Fruit fly (Drosophila melanogaster): Measurements from ENCODE around the gene CG1387.

Gene CG1387

dm6 chrX:8420772-8421448 is 35.3 kb downstream of the CG1387 start (continued):
- TF ChIP-seq ewg (GFP tag; optimal IDR thresholded peaks at IDR 0.05) (peak; percentile 73), Stat92E (GFP tag; optimal IDR thresholded peaks at IDR 0.05) (peak in 1 of 3 experiments; percentile 84), her (GFP tag; optimal IDR thresholded peaks at IDR 0.05) (peak; percentile 46), dm (GFP tag; optimal IDR thresholded peaks at IDR 0.05) (peak; percentile 15), sim (GFP tag; IDR thresholded peaks at IDR 0.05) (0 out of 2 replicates have a peak, but pooled peaks have one; percentile 39), wek (GFP tag; optimal IDR thresholded peaks at IDR 0.05) (peak; percentile 31), CG9797 (GFP tag; optimal IDR thresholded peaks at IDR 0.05) (no peak), CG10979 (tag; optimal IDR thresholded peaks at IDR 0.05) (no peak), Atf6 (GFP tag; IDR thresholded peaks at IDR 0.05) (peak; percentile 50; the same call in 1 of the 2 replicates), grn (GFP tag; optimal IDR thresholded peaks at IDR 0.05) (no peak), pfk (GFP tag; optimal IDR thresholded peaks at IDR 0.05) (peak; percentile 1), ci (GFP tag; IDR thresholded peaks at IDR 0.05) (peak; percentile 41; the same call in 1 of the 3 replicates), CG10147 (GFP tag; optimal IDR thresholded peaks at IDR 0.05) (no peak), stwl (tag; optimal IDR thresholded peaks at IDR 0.05) (peak; percentile 60), Med (GFP tag) (peak; percentile 49), bsh (GFP tag; optimal IDR thresholded peaks at IDR 0.05) (peak in 1 of 2 experiments; percentile 74), pb (GFP tag; optimal IDR thresholded peaks at IDR 0.05) (no peak), CG3163 (GFP tag; optimal IDR thresholded peaks at IDR 0.05) (peak; percentile 57), z (GFP tag; IDR thresholded peaks at IDR 0.05) (0 out of 3 replicates have a peak, but pooled peaks have one; percentile 14), BtbVII (GFP tag; optimal IDR thresholded peaks at IDR 0.05) (peak; percentile 49), so (GFP tag; IDR thresholded peaks at IDR 0.05) (0 out of 3 replicates have a peak, but pooled peaks have one; percentile 52), CG15479 (GFP tag; optimal IDR thresholded peaks at IDR 0.05) (peak; percentile 93), cwo (GFP tag; optimal IDR thresholded peaks at IDR 0.05) (peak; percentile 9), Blimp-1 (GFP tag; optimal IDR thresholded peaks at IDR 0.05) (peak; percentile 16), Xrp1 (GFP tag; IDR thresholded peaks at IDR 0.05) (peak; percentile 21; the same call in 1 of the 2 replicates), stc (GFP tag; IDR thresholded peaks at IDR 0.05) (peak; percentile 21; the same call in 1 of the 2 replicates), CG1647 (GFP tag; optimal IDR thresholded peaks at IDR 0.05) (no peak), CG34224 (GFP tag; IDR thresholded peaks at IDR 0.05; ENCODE audit: partially characterized antibody) (peak; percentile 56; the same call in 2 of the 3 replicates), kah (GFP tag; optimal IDR thresholded peaks at IDR 0.05) (peak; percentile 27), NfI (GFP tag; optimal IDR thresholded peaks at IDR 0.05) (no peak), sens-2 (GFP tag; IDR thresholded peaks at IDR 0.05) (no peak), CG6689 (GFP tag; IDR thresholded peaks at IDR 0.05) (peak; percentile 27; the same call in 1 of the 2 replicates), CG13296 (GFP tag; optimal IDR thresholded peaks at IDR 0.05) (peak; percentile 29), slou (GFP tag; optimal IDR thresholded peaks at IDR 0.05) (no peak), CG11696 (GFP tag; IDR thresholded peaks at IDR 0.05) (no peak), Usf (GFP tag; optimal IDR thresholded peaks at IDR 0.05) (no peak), CG31365 (tag; optimal IDR thresholded peaks at IDR 0.05) (peak; percentile 13), CG6765 (GFP tag; optimal IDR thresholded peaks at IDR 0.05) (no peak), HLHmδ (GFP tag; optimal IDR thresholded peaks at IDR 0.05) (peak; percentile 40), Six4 (GFP tag; optimal IDR thresholded peaks at IDR 0.05) (no peak), Fer1 (GFP tag; optimal IDR thresholded peaks at IDR 0.05) (peak; percentile 25), CG6854 (GFP tag; optimal IDR thresholded peaks at IDR 0.05) (peak; percentile 2), E2f2 (GFP tag; IDR thresholded peaks at IDR 0.05) (peak; percentile 36; the same call in 1 of the 2 replicates), sqz (GFP tag; optimal IDR thresholded peaks at IDR 0.05) (peak; percentile 60), nom (GFP tag; optimal IDR thresholded peaks at IDR 0.05) (peak; percentile 91), eve (GFP tag; optimal IDR thresholded peaks at IDR 0.05) (peak in 1 of 2 experiments; percentile 68), Atf3 (GFP tag; optimal IDR thresholded peaks at IDR 0.05) (no peak), chinmo (GFP tag; IDR thresholded peaks at IDR 0.05; ENCODE audit: partially characterized antibody) (peak; percentile 89; the same call in 3 of the 4 replicates)
